Worm (Caenorhabditis elegans) whole organism, midembryonic: ENCODE data around the gene Y61A9LA.1.

Experiments used
- T22C8.4 ChIP-seq: fragments of 200-800 bp; sonication (Bioruptor generic); IDR thresholded peaks from 2 replicates; pipeline ENCODE4 v1.3.6; 2022; ENCODE audit warnings: missing genetic modification characterization, missing compliant biosample characterization
- med-1 ChIP-seq: sonication (generic microtip); optimal IDR thresholded peaks from 2 replicates; lab custom pipeline; 2017; ENCODE audit warnings: missing genetic modification characterization, mild to moderate bottlenecking, missing compliant biosample characterization, antibody characterized with exemption, missing genetic modification reagents; ENCODE audit not compliant: insufficient read depth
- ref-1 ChIP-seq: fragments of 200-800 bp; sonication (Bioruptor generic); conservative IDR thresholded peaks from 2 replicates; pipeline ENCODE4 v1.3.6; 2022; ENCODE audit warnings: missing genetic modification reagents, missing genetic modification characterization, missing compliant biosample characterization
- tab-1 ChIP-seq: fragments of 200-800 bp; sonication (Bioruptor generic); IDR thresholded peaks from 2 replicates; pipeline ENCODE4 v1.3.6; 2022; ENCODE audit warnings: missing genetic modification characterization, missing compliant biosample characterization

ce11 chrV:4617260-4617659, 32.2 kb downstream of the Y61A9LA.1 start, which contains the start of gene sumv-2:
- no peak for TF ChIP-seq ref-1 (GFP tag; lab: Robert Waterston, UW)
- TF ChIP-seq med-1 (GFP tag; lab: Kevin White, UChicago): no peak
- TF ChIP-seq T22C8.4 (GFP tag; lab: Robert Waterston, UW): no peak
- no peak for TF ChIP-seq tab-1
